Fruit fly (Drosophila melanogaster) whole organism, embryonic: Measurements from ENCODE around the gene CG15024.

Experiments
- Antp ChIP-seq: fragments of 200-800 bp; sonication (Bioruptor generic); optimal IDR thresholded peaks from 3 replicates; lab custom pipeline; 2016; ENCODE audit warnings: missing biosample characterization, missing genetic modification characterization
- B-H1 ChIP-seq: fragments of 200-800 bp; sonication (Bioruptor generic); IDR thresholded peaks from 3 replicates; pipeline ENCODE4 v1.3.6; 2022; ENCODE audit warnings: missing biosample characterization, missing genetic modification characterization
- Bdp1 ChIP-seq: fragments of 200-800 bp; sonication (Bioruptor generic); optimal IDR thresholded peaks from 3 replicates; lab custom pipeline; 2016; ENCODE audit warnings: missing biosample characterization, missing genetic modification characterization
- CG10274 ChIP-seq: fragments of 200-800 bp; sonication (Bioruptor generic); optimal IDR thresholded peaks from 3 replicates; lab custom pipeline; 2017; ENCODE audit warnings: missing biosample characterization, mild to moderate bottlenecking, missing genetic modification characterization
- CG10543 ChIP-seq: fragments of 200-800 bp; sonication (Bioruptor generic); optimal IDR thresholded peaks from 3 replicates; lab custom pipeline; 2017; ENCODE audit warnings: missing biosample characterization, mild to moderate bottlenecking, missing genetic modification characterization, moderate library complexity
- CG11560 ChIP-seq: fragments of 200-800 bp; sonication (Bioruptor generic); IDR thresholded peaks from 3 replicates; pipeline ENCODE4 v1.3.6; 2022; ENCODE audit warnings: missing biosample characterization, missing genetic modification characterization
- CG12942 ChIP-seq: fragments of 200-800 bp; sonication (Bioruptor generic); optimal IDR thresholded peaks from 3 replicates; lab custom pipeline; 2016; ENCODE audit warnings: missing biosample characterization, missing genetic modification characterization
- CG13424 ChIP-seq: fragments of 200-800 bp; sonication (Bioruptor generic); optimal IDR thresholded peaks from 2 replicates; lab custom pipeline; 2019; ENCODE audit warnings: missing biosample characterization, mild to moderate bottlenecking, missing genetic modification characterization, moderate library complexity
- CG15479 ChIP-seq: fragments of 200-800 bp; sonication (Bioruptor generic); optimal IDR thresholded peaks from 3 replicates; lab custom pipeline; 2019; ENCODE audit warnings: missing biosample characterization, mild to moderate bottlenecking, missing genetic modification characterization, moderate library complexity
- CG17912 ChIP-seq: fragments of 200-800 bp; sonication (Bioruptor generic); optimal IDR thresholded peaks from 2 replicates; lab custom pipeline; 2018; ENCODE audit warnings: missing biosample characterization, mild to moderate bottlenecking, missing genetic modification characterization
- CG31224 ChIP-seq: fragments of 200-800 bp; sonication (Bioruptor generic); IDR thresholded peaks from 2 replicates; pipeline ENCODE4 v1.3.6; 2022; ENCODE audit warnings: missing biosample characterization, missing genetic modification characterization
- CG34376 ChIP-seq: fragments of 200-800 bp; sonication (Bioruptor generic); optimal IDR thresholded peaks from 2 replicates; lab custom pipeline; 2018; ENCODE audit warnings: missing biosample characterization, mild to moderate bottlenecking, missing genetic modification characterization
- CG5180 ChIP-seq: fragments of 200-800 bp; sonication (Bioruptor generic); optimal IDR thresholded peaks from 3 replicates; lab custom pipeline; 2017; ENCODE audit warnings: missing biosample characterization, missing genetic modification characterization, mild to moderate bottlenecking, moderate library complexity, missing genetic modification reagents
- CG6254 ChIP-seq: fragments of 200-800 bp; sonication (Bioruptor generic); optimal IDR thresholded peaks from 3 replicates; lab custom pipeline; 2017; ENCODE audit warnings: mild to moderate bottlenecking, missing biosample characterization, missing genetic modification reagents, missing genetic modification characterization
- CG6791 ChIP-seq: fragments of 200-800 bp; sonication (Bioruptor generic); IDR thresholded peaks from 3 replicates; pipeline ENCODE4 v1.3.6; 2022; ENCODE audit warnings: missing biosample characterization, missing genetic modification characterization; ENCODE audit not compliant: partially characterized antibody
- CG7372 ChIP-seq: fragments of 200-800 bp; sonication (Bioruptor generic); IDR thresholded peaks from 2 replicates; pipeline ENCODE4 v1.3.6; 2022; ENCODE audit warnings: missing biosample characterization, missing genetic modification characterization
- CG8944 ChIP-seq: fragments of 200-800 bp; sonication (Bioruptor generic); optimal IDR thresholded peaks from 3 replicates; lab custom pipeline; 2016; ENCODE audit warnings: missing biosample characterization, missing genetic modification characterization
- Camta ChIP-seq: fragments of 200-800 bp; sonication (Bioruptor generic); optimal IDR thresholded peaks from 2 replicates; lab custom pipeline; 2016; ENCODE audit warnings: missing biosample characterization, missing genetic modification characterization
- Doc3 ChIP-seq: fragments of 200-800 bp; sonication (Bioruptor generic); IDR thresholded peaks from 3 replicates; pipeline ENCODE4 v1.3.6; 2022; ENCODE audit warnings: missing biosample characterization, missing genetic modification characterization; ENCODE audit not compliant: partially characterized antibody
- E2f1 ChIP-seq: fragments of 200-800 bp; sonication (Bioruptor generic); IDR thresholded peaks from 2 replicates; pipeline ENCODE4 v1.3.6; 2022; ENCODE audit warnings: missing biosample characterization, missing genetic modification characterization
- Ets97D ChIP-seq: fragments of 200-800 bp; sonication (Bioruptor generic); optimal IDR thresholded peaks from 3 replicates; lab custom pipeline; 2016; ENCODE audit warnings: missing biosample characterization, missing genetic modification characterization
- Fer2 ChIP-seq: fragments of 200-800 bp; sonication (Bioruptor generic); optimal IDR thresholded peaks from 2 replicates; lab custom pipeline; 2018; ENCODE audit warnings: missing biosample characterization, mild to moderate bottlenecking, missing genetic modification characterization, moderate library complexity
- Hmx ChIP-seq: fragments of 200-800 bp; sonication (Bioruptor generic); optimal IDR thresholded peaks from 2 replicates; lab custom pipeline; 2016; ENCODE audit warnings: missing biosample characterization, missing genetic modification characterization
- Hr51 ChIP-seq, 2 experiments: fragments of 200-800 bp; sonication (Bioruptor generic); optimal IDR thresholded peaks; 2 replicates in 1 of 2; 3 replicates in 1 of 2; lab custom pipeline; 2016 to 2018; ENCODE audit warnings: missing biosample characterization in 2 of 2, missing genetic modification characterization in 2 of 2, mild to moderate bottlenecking in 1 of 2, moderate library complexity in 1 of 2
- Hr78 ChIP-seq, 2 experiments: fragments of 200-800 bp in 1 of 2; fragments of >200 bp in 1 of 2; sonication (Bioruptor generic) in 1 of 2; optimal IDR thresholded peaks; 2 replicates each; lab custom pipeline; 2017 to 2019; ENCODE audit warnings: missing biosample characterization in 2 of 2, missing genetic modification characterization in 2 of 2, mild to moderate bottlenecking in 1 of 2, moderate library complexity in 1 of 2
- NFAT ChIP-seq: fragments of 200-800 bp; sonication (Bioruptor generic); IDR thresholded peaks from 2 replicates; pipeline ENCODE4 v1.3.6; 2022; ENCODE audit warnings: missing biosample characterization, missing genetic modification characterization
- Oaz ChIP-seq: fragments of 200-800 bp; sonication (Bioruptor generic); IDR thresholded peaks from 2 replicates; pipeline ENCODE4 v1.3.6; 2022; ENCODE audit warnings: missing biosample characterization, missing genetic modification characterization
- Oli ChIP-seq: fragments of 200-800 bp; sonication (Bioruptor generic); optimal IDR thresholded peaks from 2 replicates; lab custom pipeline; 2018; ENCODE audit warnings: missing biosample characterization, mild to moderate bottlenecking, missing genetic modification characterization, moderate library complexity
- Ravus ChIP-seq: fragments of 200-800 bp; sonication (Bioruptor generic); IDR thresholded peaks from 2 replicates; pipeline ENCODE4 v1.3.6; 2022; ENCODE audit warnings: missing biosample characterization, missing genetic modification characterization
- Sin3A ChIP-seq: fragments of >200 bp; optimal IDR thresholded peaks from 2 replicates; lab custom pipeline; 2018
- TFAM ChIP-seq: fragments of 200-800 bp; sonication (Bioruptor generic); optimal IDR thresholded peaks from 2 replicates; lab custom pipeline; 2017; ENCODE audit warnings: missing biosample characterization, missing genetic modification characterization, inconsistent platforms
- YL-1 ChIP-seq: fragments of 200-800 bp; sonication (Bioruptor generic); optimal IDR thresholded peaks from 3 replicates; lab custom pipeline; 2017; ENCODE audit warnings: missing biosample characterization, mild to moderate bottlenecking, missing genetic modification characterization
- ac ChIP-seq: fragments of 200-800 bp; sonication (Bioruptor generic); optimal IDR thresholded peaks from 3 replicates; lab custom pipeline; 2017; ENCODE audit warnings: missing biosample characterization, mild to moderate bottlenecking, missing genetic modification characterization
- bcd ChIP-seq: fragments of 200-800 bp; sonication (Bioruptor generic); optimal IDR thresholded peaks from 2 replicates; lab custom pipeline; 2017; ENCODE audit warnings: missing biosample characterization, mild to moderate bottlenecking, missing genetic modification characterization
- cas ChIP-seq: fragments of 200-800 bp; sonication (Bioruptor generic); IDR thresholded peaks from 2 replicates; pipeline ENCODE4 v1.3.6; 2022; ENCODE audit warnings: missing biosample characterization, missing genetic modification characterization
- dati ChIP-seq: fragments of 200-800 bp; sonication (Bioruptor generic); IDR thresholded peaks from 2 replicates; pipeline ENCODE4 v1.3.6; 2022; ENCODE audit warnings: missing biosample characterization, missing genetic modification characterization
- ems ChIP-seq: fragments of 200-800 bp; sonication (Bioruptor generic); optimal IDR thresholded peaks from 3 replicates; lab custom pipeline; 2016; ENCODE audit warnings: missing biosample characterization, missing genetic modification characterization
- gro ChIP-seq: fragments of 200-800 bp; sonication (Bioruptor generic); optimal IDR thresholded peaks from 2 replicates; lab custom pipeline; 2016; ENCODE audit warnings: missing biosample characterization, missing genetic modification characterization
- gsb-n ChIP-seq: fragments of 200-800 bp; sonication (Bioruptor generic); optimal IDR thresholded peaks from 3 replicates; lab custom pipeline; 2018; ENCODE audit warnings: missing biosample characterization, mild to moderate bottlenecking, missing genetic modification characterization
- gt ChIP-seq: fragments of 200-800 bp; sonication (Bioruptor generic); IDR thresholded peaks from 2 replicates; pipeline ENCODE4 v1.3.6; 2022; ENCODE audit warnings: missing biosample characterization, missing genetic modification characterization
- her ChIP-seq: fragments of 200-800 bp; sonication (Bioruptor generic); optimal IDR thresholded peaks from 2 replicates; lab custom pipeline; 2016; ENCODE audit warnings: missing biosample characterization, missing genetic modification characterization
- mld ChIP-seq: fragments of 200-800 bp; sonication (Bioruptor generic); IDR thresholded peaks from 3 replicates; pipeline ENCODE4 v1.3.6; 2022; ENCODE audit warnings: missing biosample characterization, missing genetic modification characterization; ENCODE audit not compliant: partially characterized antibody
- org-1 ChIP-seq: fragments of 200-800 bp; sonication (Bioruptor generic); optimal IDR thresholded peaks from 2 replicates; lab custom pipeline; 2017; ENCODE audit warnings: missing biosample characterization, missing genetic modification characterization
- pho ChIP-seq: fragments of 200-800 bp; sonication (Bioruptor generic); optimal IDR thresholded peaks from 2 replicates; lab custom pipeline; 2016; ENCODE audit warnings: missing biosample characterization, missing genetic modification characterization
- rib ChIP-seq: fragments of 200-800 bp; sonication (Bioruptor generic); IDR thresholded peaks from 2 replicates; pipeline ENCODE4 v1.3.6; 2022; ENCODE audit warnings: missing biosample characterization, missing genetic modification characterization
- salm ChIP-seq: fragments of 200-800 bp; sonication (Bioruptor generic); optimal IDR thresholded peaks from 2 replicates; lab custom pipeline; 2018; ENCODE audit warnings: missing biosample characterization, mild to moderate bottlenecking, missing genetic modification characterization
- sisA ChIP-seq: fragments of 200-800 bp; sonication (Bioruptor generic); IDR thresholded peaks from 2 replicates; pipeline ENCODE4 v1.3.6; 2022; ENCODE audit warnings: missing biosample characterization, missing genetic modification characterization
- sob ChIP-seq: fragments of 200-800 bp; sonication (Bioruptor generic); IDR thresholded peaks from 2 replicates; pipeline ENCODE4 v1.3.6; 2022; ENCODE audit warnings: missing biosample characterization, missing genetic modification characterization
- sr ChIP-seq: fragments of 200-800 bp; sonication (Bioruptor generic); IDR thresholded peaks from 3 replicates; pipeline ENCODE4 v1.3.6; 2022; ENCODE audit warnings: missing biosample characterization, missing genetic modification characterization
- tll ChIP-seq, 2 experiments: fragments of 200-800 bp in 1 of 2; fragments of >200 bp in 1 of 2; sonication (Bioruptor generic) in 1 of 2; optimal IDR thresholded peaks; 2 replicates each; lab custom pipeline; 2017 to 2019; ENCODE audit warnings: missing biosample characterization in 2 of 2, missing genetic modification characterization in 2 of 2, mild to moderate bottlenecking in 1 of 2, moderate library complexity in 1 of 2
- tx ChIP-seq: fragments of 200-800 bp; sonication (Bioruptor generic); optimal IDR thresholded peaks from 2 replicates; lab custom pipeline; 2016; ENCODE audit warnings: missing biosample characterization, missing genetic modification characterization

CG15024 gene

dm6 chr3L:4412974-4413373 lies 50.6 kb downstream of the CG15024 start (continued):
- TF ChIP-seq Hr78 (GFP tag; optimal IDR thresholded peaks at IDR 0.05; lab: Kevin White, UChicago) (no peak), CG31224 (GFP tag; lab: Robert Waterston, UW) (peak; percentile 49; the same call in 1 of the 2 replicates), gsb-n (tag; lab: Kevin White, UChicago) (no peak), Antp (GFP tag; lab: Kevin White, UChicago) (peak; percentile 22), rib (0 out of 2 replicates have a peak, but pooled peaks have one; percentile 11), Camta (GFP tag; lab: Kevin White, UChicago) (peak; percentile 23), YL-1 (GFP tag; lab: Kevin White, UChicago) (no peak), Bdp1 (peak; percentile 3), Doc3 (0 out of 3 replicates have a peak, but pooled peaks have one; percentile 10), ems (GFP tag; lab: Kevin White, UChicago) (peak; percentile 37), CG11560 (tag; lab: Robert Waterston, UW) (peak; percentile 56; the same call in 1 of the 3 replicates), TFAM (GFP tag; lab: Kevin White, UChicago) (no peak), CG7372 (GFP tag; lab: Robert Waterston, UW) (peak; percentile 59; the same call in 1 of the 2 replicates), tx (GFP tag; lab: Kevin White, UChicago) (no peak), E2f1 (GFP tag; lab: Robert Waterston, UW) (peak; percentile 54; the same call in 1 of the 2 replicates), B-H1 (peak; percentile 69), CG13424 (tag; lab: Kevin White, UChicago) (no peak), bcd (GFP tag; lab: Kevin White, UChicago) (peak; percentile 37), CG8944 (GFP tag; lab: Kevin White, UChicago) (peak; percentile 12), CG34376 (GFP tag; lab: Kevin White, UChicago) (peak; percentile 74), Hr51 (GFP tag; optimal IDR thresholded peaks at IDR 0.05; lab: Kevin White, UChicago) (peak in 1 of 2 experiments; percentile 42), ac (GFP tag; lab: Kevin White, UChicago) (no peak), CG10543 (GFP tag; lab: Kevin White, UChicago) (peak; percentile 47), Fer2 (no peak), CG12942 (GFP tag; lab: Kevin White, UChicago) (no peak), Oaz (GFP tag; lab: Robert Waterston, UW) (peak; percentile 40; the same call in 1 of the 2 replicates), her (no peak), CG6254 (GFP tag; lab: Kevin White, UChicago) (no peak), CG6791 (GFP tag; lab: Robert Waterston, UW) (no peak), mld (GFP tag; lab: Robert Waterston, UW) (no peak), CG17912 (no peak), cas (GFP tag; lab: Robert Waterston, UW) (no peak), Ravus (GFP tag; lab: Robert Waterston, UW) (peak; percentile 20), dati (GFP tag; lab: Robert Waterston, UW) (no peak), org-1 (GFP tag; lab: Kevin White, UChicago) (no peak), CG10274 (GFP tag; lab: Kevin White, UChicago) (no peak), Oli (tag; lab: Kevin White, UChicago) (peak; percentile 45), CG5180 (GFP tag; lab: Kevin White, UChicago) (no peak), gro (GFP tag; lab: Kevin White, UChicago) (peak; percentile 59), sisA (peak; percentile 46; the same call in 1 of the 2 replicates), pho (GFP tag; lab: Kevin White, UChicago) (peak; percentile 55), CG15479 (no peak), Sin3A (lab: Kevin White, UChicago) (no peak), salm (tag; lab: Kevin White, UChicago) (no peak), tll (GFP tag; optimal IDR thresholded peaks at IDR 0.05; lab: Kevin White, UChicago) (no peak), gt (GFP tag; lab: Robert Waterston, UW) (no peak), Ets97D (GFP tag; lab: Kevin White, UChicago) (peak; percentile 11), sob (GFP tag; lab: Robert Waterston, UW) (peak; percentile 65; the same call in 1 of the 2 replicates), Hmx (peak; percentile 57), sr (GFP tag; lab: Robert Waterston, UW) (0 out of 3 replicates have a peak, but pooled peaks have one; percentile 18), NFAT (GFP tag; lab: Robert Waterston, UW) (peak; percentile 70)
